Worm (Caenorhabditis elegans) whole organism, L1 larva: Measurements from ENCODE around the gene F18E3.11.
A peak's percentile ranks its signal among the peaks of the same experiment; 100 is the strongest.

ENCODE experiments used
- C34B4.2 ChIP-seq: sonication (generic microtip); optimal IDR thresholded peaks from 2 replicates; lab custom pipeline; 2017; ENCODE audit warnings: mild to moderate bottlenecking, missing genetic modification characterization, missing compliant biosample characterization
- egl-27 ChIP-seq, 2 experiments: fragments of 150-350 bp in 1 of 2; sonication (generic microtip); optimal IDR thresholded peaks; 3 replicates each; lab custom pipeline; 2017 to 2018; ENCODE audit warnings: missing biosample characterization in 2 of 2, missing genetic modification characterization in 2 of 2, missing genetic modification reagents in 2 of 2
- lin-15B ChIP-seq: fragments of 150-350 bp; sonication (generic microtip); optimal IDR thresholded peaks from 3 replicates; lab custom pipeline; 2014; ENCODE audit warnings: missing biosample characterization, missing genetic modification characterization
- mdl-1 ChIP-seq, 2 experiments: fragments of 150-350 bp; optimal IDR thresholded peaks; 2 replicates each; lab custom pipeline; 2014 to 2017; ENCODE audit warnings: missing biosample characterization in 2 of 2, missing genetic modification characterization in 2 of 2, inconsistent platforms in 1 of 2
- nhr-11 ChIP-seq: fragments of 150-350 bp; optimal IDR thresholded peaks from 2 replicates; lab custom pipeline; 2014; ENCODE audit warnings: missing biosample characterization, missing genetic modification characterization
- nhr-237 ChIP-seq: fragments of 150-350 bp; optimal IDR thresholded peaks from 2 replicates; lab custom pipeline; 2014; ENCODE audit warnings: missing biosample characterization, missing genetic modification characterization
- nhr-76 ChIP-seq: sonication (generic microtip); optimal IDR thresholded peaks from 2 replicates; lab custom pipeline; 2017; ENCODE audit warnings: missing biosample characterization, missing genetic modification characterization
- unc-62 ChIP-seq: fragments of 150-350 bp; optimal IDR thresholded peaks from 2 replicates; lab custom pipeline; 2014; ENCODE audit warnings: missing biosample characterization, missing genetic modification reagents, missing genetic modification characterization
- zip-4 ChIP-seq: fragments of 200-800 bp; sonication (Bioruptor generic); optimal IDR thresholded peaks from 2 replicates; lab custom pipeline; 2018; ENCODE audit warnings: mild to moderate bottlenecking, missing genetic modification characterization, moderate library complexity, missing compliant biosample characterization
- ztf-11 ChIP-seq, 2 experiments: sonication (generic microtip); optimal IDR thresholded peaks; 2 replicates each; lab custom pipeline; 2016 to 2017; ENCODE audit warnings: missing genetic modification characterization in 2 of 2, missing biosample characterization in 1 of 2, missing compliant biosample characterization in 1 of 2

ce11 chrV:7415780-7416428 is 2.6 kb downstream of the F18E3.11 start, which contains the start of gene F18E3.13:
- TF ChIP-seq ztf-11 (tag; optimal IDR thresholded peaks at IDR 0.05; lab: Kevin White, UChicago) (no peak), C34B4.2 (no peak), unc-62 (GFP tag; lab: Kevin White, UChicago) (no peak), egl-27 (tag; optimal IDR thresholded peaks at IDR 0.05; lab: Kevin White, UChicago) (no peak), nhr-76 (no peak), zip-4 (GFP tag; lab: Kevin White, UChicago) (no peak), lin-15B (tag; lab: Kevin White, UChicago) (no peak), nhr-237 (tag; lab: Kevin White, UChicago) (no peak), nhr-11 (tag; lab: Kevin White, UChicago) (no peak), mdl-1 (tag; optimal IDR thresholded peaks at IDR 0.05; lab: Kevin White, UChicago) (peak in 1 of 2 experiments; percentile 83)
